Fruit fly (Drosophila melanogaster) whole organism: ENCODE data around the gene Sse.

Experiments used
- CG8478 ChIP-seq: fragments of >200 bp; optimal IDR thresholded peaks from 2 replicates; lab custom pipeline; 2018; ENCODE audit warnings: inconsistent platforms
- Dll ChIP-seq: fragments of >200 bp; optimal IDR thresholded peaks from 2 replicates; lab custom pipeline; 2017
- EcR ChIP-seq, 2 experiments: fragments of >200 bp; optimal IDR thresholded peaks; 2 replicates each; lab custom pipeline; 2017; ENCODE audit warnings: missing biosample characterization in 2 of 2, missing genetic modification characterization in 2 of 2, missing genetic modification reagents in 2 of 2
- pan ChIP-seq: fragments of >200 bp; optimal IDR thresholded peaks from 2 replicates; lab custom pipeline; 2017
- psq ChIP-seq: fragments of >200 bp; optimal IDR thresholded peaks from 2 replicates; lab custom pipeline; 2017
- usp ChIP-seq: fragments of >200 bp; optimal IDR thresholded peaks from 2 replicates; lab custom pipeline; 2017; ENCODE audit warnings: missing biosample characterization, missing genetic modification characterization, mixed read lengths

Sse gene

dm6 chr3L:5618697-5619096 lies 43.4 kb downstream of the Sse start:
- no peak for TF ChIP-seq pan
- no peak for TF ChIP-seq Dll (lab: Kevin White, UChicago)
- peak; percentile 55 to 86 for TF ChIP-seq EcR (GFP tag; optimal IDR thresholded peaks at IDR 0.05; lab: Kevin White, UChicago)
- no peak for TF ChIP-seq usp (GFP tag; lab: Kevin White, UChicago)
- no peak for TF ChIP-seq CG8478 (lab: Kevin White, UChicago)

DNA sequence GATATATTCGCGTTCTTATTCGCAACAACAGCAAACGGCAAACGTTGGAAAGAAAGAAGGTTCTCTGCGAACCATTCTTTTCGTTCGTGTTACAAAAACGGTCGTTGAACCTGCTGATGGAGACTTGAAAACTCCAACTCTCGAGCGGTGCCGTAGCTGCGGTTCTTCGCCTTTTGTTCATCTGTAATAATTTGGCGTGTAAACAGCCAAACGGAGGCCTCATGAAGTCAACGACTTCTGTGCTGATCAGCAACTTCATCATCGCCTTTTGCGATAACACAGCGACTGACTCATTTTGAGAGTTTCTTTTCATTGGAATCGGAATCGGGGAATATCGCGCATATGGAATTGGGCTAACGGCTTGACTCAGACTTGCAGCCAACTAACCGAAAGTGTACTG lies 44.7 kb downstream of the Sse start:
- TF ChIP-seq EcR (GFP tag; optimal IDR thresholded peaks at IDR 0.05; lab: Kevin White, UChicago) (peak; percentile 41 to 71), usp (GFP tag; lab: Kevin White, UChicago) (no peak), CG8478 (lab: Kevin White, UChicago) (no peak), psq (lab: Kevin White, UChicago) (no peak), pan (no peak), Dll (lab: Kevin White, UChicago) (no peak)

DNA sequence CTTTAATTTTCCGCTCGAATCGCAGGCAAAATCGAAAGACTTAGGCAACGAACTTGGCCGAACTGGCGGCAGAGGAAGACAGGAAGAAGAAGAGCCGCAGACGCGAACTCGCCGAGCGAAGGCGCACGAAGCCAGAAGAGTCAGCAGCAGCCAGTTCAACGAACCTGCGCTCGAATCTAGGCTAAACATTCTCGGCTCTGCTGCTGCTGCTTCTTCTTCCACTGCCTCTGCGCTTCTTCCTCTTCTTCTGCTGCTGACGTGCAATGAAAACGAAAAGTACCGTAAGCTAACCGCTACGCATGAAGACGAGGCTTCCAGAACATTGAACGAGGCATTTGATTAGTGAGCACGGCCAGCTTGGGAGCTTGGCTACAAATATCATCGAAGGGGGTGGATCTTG lies 45.6 kb downstream of the Sse start:
- TF ChIP-seq Dll (lab: Kevin White, UChicago) (no peak), EcR (GFP tag; optimal IDR thresholded peaks at IDR 0.05; lab: Kevin White, UChicago) (peak; percentile 61 to 88)

- no peak for TF ChIP-seq psq (lab: Kevin White, UChicago)
- peak; percentile 66 to 83 for TF ChIP-seq EcR (GFP tag; optimal IDR thresholded peaks at IDR 0.05; lab: Kevin White, UChicago)
These were observed 46.3 kb downstream of the Sse start for dm6 chr3L:5615744-5616143.

DNA sequence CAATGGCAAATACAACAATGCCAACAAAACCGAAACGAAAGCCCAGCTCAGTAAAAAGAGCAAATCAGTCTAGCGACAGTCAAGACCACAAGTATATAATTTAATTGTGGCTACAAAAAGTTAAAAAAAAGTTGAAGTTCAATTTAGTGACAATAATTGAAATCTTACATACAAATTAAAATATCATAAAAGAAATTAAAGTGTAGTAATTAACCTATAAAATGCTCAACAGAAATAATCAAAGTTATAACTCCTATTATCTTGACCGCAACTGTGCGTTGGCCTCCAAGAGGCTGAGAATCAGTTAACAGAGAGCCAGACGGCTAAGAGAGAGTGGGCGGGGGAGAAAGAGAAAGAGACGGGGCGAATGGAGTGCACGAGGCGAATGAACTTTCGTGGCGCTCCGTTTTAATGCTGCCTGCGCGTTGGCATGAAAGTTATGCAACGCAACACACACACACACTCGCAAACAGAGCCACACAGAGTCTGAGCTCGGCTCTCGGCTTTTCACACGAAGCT lies 50.3 kb downstream of the Sse start:
- TF ChIP-seq psq (lab: Kevin White, UChicago), result no peak
- no peak for TF ChIP-seq CG8478 (lab: Kevin White, UChicago)
- TF ChIP-seq Dll (lab: Kevin White, UChicago), result no peak
- TF ChIP-seq EcR (GFP tag; optimal IDR thresholded peaks at IDR 0.05; lab: Kevin White, UChicago), result peak; percentile 84 to 97

- TF ChIP-seq usp (GFP tag; lab: Kevin White, UChicago) (no peak), CG8478 (lab: Kevin White, UChicago) (peak; percentile 8)
These were observed 51.5 kb downstream of the Sse start for dm6 chr3L:5610582-5610981.
